Fruit fly (Drosophila melanogaster): ENCODE results near the gene CG31668.

Gene CG31668

DNA sequence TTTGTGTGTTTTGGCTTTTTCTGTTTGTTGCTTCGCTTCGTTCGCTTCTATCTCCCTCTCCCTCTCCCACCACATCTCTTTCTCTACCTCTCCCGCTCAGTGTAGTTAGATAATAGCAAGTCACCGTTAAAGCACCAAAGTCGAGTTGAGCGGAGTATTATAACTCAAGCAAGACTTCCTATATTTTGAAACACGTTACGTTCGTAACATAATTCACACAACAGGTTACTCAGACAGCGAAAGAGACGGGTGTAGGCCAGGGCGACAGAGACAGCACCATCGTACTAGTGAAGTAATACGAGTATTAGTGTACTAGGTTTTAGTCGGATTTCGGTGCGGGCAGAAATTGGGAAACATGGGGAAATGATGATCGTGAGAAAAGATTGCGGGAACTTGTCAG lies 32.4 kb downstream of the CG31668 start (continued):
- TF ChIP-seq CG13775 (GFP tag; optimal IDR thresholded peaks at IDR 0.05) = no peak
- TF ChIP-seq nerfin-1 (tag; optimal IDR thresholded peaks at IDR 0.05) = no peak
- TF ChIP-seq sens (GFP tag) = peak; percentile 35
- TF ChIP-seq aop (GFP tag; IDR thresholded peaks at IDR 0.05) = peak; percentile 38; the same call in 1 of the 2 replicates
- no peak for TF ChIP-seq wdn (GFP tag; IDR thresholded peaks at IDR 0.05)
- TF ChIP-seq Dfd (GFP tag; optimal IDR thresholded peaks at IDR 0.05) = no peak
- peak; percentile 49 for TF ChIP-seq CG12769 (tag; optimal IDR thresholded peaks at IDR 0.05)
- 0 out of 3 replicates have a peak, but pooled peaks have one; percentile 57 for TF ChIP-seq z (GFP tag; IDR thresholded peaks at IDR 0.05)
- no peak for TF ChIP-seq CG2116 (GFP tag; optimal IDR thresholded peaks at IDR 0.05)
- no peak for TF ChIP-seq Fer2 (tag; optimal IDR thresholded peaks at IDR 0.05)
- no peak for TF ChIP-seq Sin3A (optimal IDR thresholded peaks at IDR 0.05)
- peak; percentile 55 for TF ChIP-seq Med (GFP tag)
- no peak for TF ChIP-seq Dek (tag; optimal IDR thresholded peaks at IDR 0.05)
- no peak for TF ChIP-seq CG17802 (tag; optimal IDR thresholded peaks at IDR 0.05)
- peak in 1 of 2 experiments; percentile 78 for TF ChIP-seq Eip74EF (GFP tag; optimal IDR thresholded peaks at IDR 0.05)
- 0 out of 3 replicates have a peak, but pooled peaks have one; percentile 19 for TF ChIP-seq CG2199 (GFP tag; IDR thresholded peaks at IDR 0.05)
- TF ChIP-seq CG5953 (GFP tag; IDR thresholded peaks at IDR 0.05) = no peak
- TF ChIP-seq CG15269 (tag; optimal IDR thresholded peaks at IDR 0.05) = peak; percentile 69
- no peak for TF ChIP-seq CG10462 (GFP tag; optimal IDR thresholded peaks at IDR 0.05)
- no peak for TF ChIP-seq E2f1 (GFP tag; IDR thresholded peaks at IDR 0.05)
- TF ChIP-seq CG15601 (tag; optimal IDR thresholded peaks at IDR 0.05) = no peak
- TF ChIP-seq chn (GFP tag; optimal IDR thresholded peaks at IDR 0.05) = no peak

DNA sequence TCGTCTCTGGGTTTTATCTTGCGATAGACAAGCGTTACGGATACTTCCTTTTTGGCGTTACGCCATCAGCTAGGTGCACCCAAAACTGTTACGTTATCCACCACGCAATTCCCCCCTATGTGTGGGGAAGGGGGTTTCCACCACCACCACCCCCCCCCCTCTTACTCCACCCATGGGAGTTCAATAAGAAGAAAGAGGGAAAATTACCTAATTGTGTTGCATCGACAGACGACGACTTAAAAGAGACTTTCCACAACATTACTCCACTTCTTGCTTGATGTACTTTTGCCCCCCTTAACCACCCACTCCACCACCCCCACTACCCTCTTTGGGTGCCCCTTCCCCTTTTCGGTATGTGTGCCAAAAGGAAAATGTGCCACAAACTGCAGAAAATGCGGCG lies 32.8 kb downstream of the CG31668 start:
- no peak for TF ChIP-seq danr (GFP tag; IDR thresholded peaks at IDR 0.05)
- TF ChIP-seq lilli (GFP tag; optimal IDR thresholded peaks at IDR 0.05) = no peak
- TF ChIP-seq MBD-R2 (GFP tag; IDR thresholded peaks at IDR 0.05) = no peak
- TF ChIP-seq chinmo (GFP tag; IDR thresholded peaks at IDR 0.05; ENCODE audit: partially characterized antibody) = 0 out of 4 replicates have a peak, but pooled peaks have one; percentile 54
- peak; percentile 56 for TF ChIP-seq CG9437 (GFP tag; optimal IDR thresholded peaks at IDR 0.05)
- no peak for TF ChIP-seq Gug (GFP tag; IDR thresholded peaks at IDR 0.05)
- TF ChIP-seq PHDP (tag; optimal IDR thresholded peaks at IDR 0.05) = no peak
- TF ChIP-seq crol (GFP tag; IDR thresholded peaks at IDR 0.05) = peak; percentile 78

DNA sequence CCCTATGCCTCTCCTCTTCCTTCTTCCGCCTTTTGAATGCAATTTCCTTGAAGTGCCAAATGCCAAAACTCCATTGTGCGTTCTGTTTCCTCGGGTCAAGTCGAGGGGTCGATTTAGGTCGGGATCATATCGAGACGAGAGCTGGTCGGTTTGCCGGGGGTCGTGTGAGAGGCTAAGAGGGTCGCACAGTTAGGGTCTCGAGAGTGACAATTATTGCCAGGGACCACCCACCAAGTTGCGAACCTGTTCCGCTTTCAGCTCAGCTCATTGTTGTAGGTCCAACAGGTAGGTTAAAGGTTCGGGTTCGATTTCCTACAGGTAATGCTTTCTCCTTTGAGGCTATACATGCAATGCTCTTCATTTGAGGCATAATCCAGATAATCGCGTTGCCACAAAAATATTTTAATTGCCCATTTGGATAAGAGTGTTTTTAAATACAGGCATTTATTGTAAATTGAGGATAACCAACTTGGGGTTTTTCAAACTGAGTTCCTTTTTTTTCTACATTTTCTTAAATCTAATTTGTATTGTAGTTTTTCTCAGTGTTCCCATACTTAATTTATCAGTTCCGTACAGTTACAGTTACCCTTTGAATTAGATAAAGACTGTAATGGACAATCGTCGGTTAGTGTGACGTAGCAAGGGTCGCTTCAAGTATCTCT lies 33.4 kb downstream of the CG31668 start:
- TF ChIP-seq wek (GFP tag; optimal IDR thresholded peaks at IDR 0.05) (no peak), Mad (GFP tag; optimal IDR thresholded peaks at IDR 0.05) (no peak), CG14710 (tag; optimal IDR thresholded peaks at IDR 0.05) (peak; percentile 8), CG7963 (GFP tag; IDR thresholded peaks at IDR 0.05; ENCODE audit: partially characterized antibody) (no peak), Antp (GFP tag; optimal IDR thresholded peaks at IDR 0.05) (no peak), eve (GFP tag; optimal IDR thresholded peaks at IDR 0.05) (peak in 1 of 2 experiments; percentile 41), CG11504 (tag; optimal IDR thresholded peaks at IDR 0.05) (peak; percentile 9), org-1 (GFP tag; optimal IDR thresholded peaks at IDR 0.05) (no peak), CG7556 (GFP tag; optimal IDR thresholded peaks at IDR 0.05) (no peak), Sox102F (GFP tag; optimal IDR thresholded peaks at IDR 0.05) (peak; percentile 27), jumu (GFP tag; optimal IDR thresholded peaks at IDR 0.05) (no peak), CG30403 (GFP tag; optimal IDR thresholded peaks at IDR 0.05) (peak; percentile 21), CG34422 (GFP tag; IDR thresholded peaks at IDR 0.05) (no peak), CG3407 (GFP tag; optimal IDR thresholded peaks at IDR 0.05) (no peak), CG2678 (tag; optimal IDR thresholded peaks at IDR 0.05) (peak; percentile 12), Blimp-1 (GFP tag; optimal IDR thresholded peaks at IDR 0.05) (peak; percentile 1), CG10979 (tag; optimal IDR thresholded peaks at IDR 0.05) (peak; percentile 37), prd (optimal IDR thresholded peaks at IDR 0.05) (no peak), prd (GFP tag; IDR thresholded peaks at IDR 0.05) (peak; percentile 26; the same call in 1 of the 3 replicates), CG31365 (tag; optimal IDR thresholded peaks at IDR 0.05) (no peak)
